Worm (Caenorhabditis elegans) whole organism, young adult: ENCODE measurements around the gene fbxa-206.

Source experiments
- B0261.1 ChIP-seq: sonication (generic microtip); optimal IDR thresholded peaks from 2 replicates; lab custom pipeline; 2016; ENCODE audit warnings: mild to moderate bottlenecking, missing genetic modification characterization, moderate library complexity, missing compliant biosample characterization
- C06A6.2 ChIP-seq: fragments of 200-800 bp; sonication (Bioruptor generic); conservative IDR thresholded peaks from 2 replicates; pipeline ENCODE4 v1.3.6; 2022; ENCODE audit warnings: missing genetic modification characterization, missing compliant biosample characterization
- C17E4.6 ChIP-seq: fragments of 200-800 bp; sonication (Bioruptor generic); IDR thresholded peaks from 2 replicates; pipeline ENCODE4 v1.3.6; 2022; ENCODE audit warnings: missing genetic modification reagents, missing genetic modification characterization, missing compliant biosample characterization
- F22D6.2 ChIP-seq: sonication (generic microtip); optimal IDR thresholded peaks from 2 replicates; lab custom pipeline; 2016; ENCODE audit warnings: mild to moderate bottlenecking, missing genetic modification characterization, missing compliant biosample characterization
- F23B12.7 ChIP-seq: sonication (generic microtip); optimal IDR thresholded peaks from 2 replicates; lab custom pipeline; 2017; ENCODE audit warnings: missing genetic modification characterization, mild to moderate bottlenecking, missing compliant biosample characterization, antibody characterized with exemption, moderate library complexity; ENCODE audit not compliant: insufficient read depth
- F39B2.1 ChIP-seq: fragments of 200-800 bp; sonication (Bioruptor generic); IDR thresholded peaks from 2 replicates; pipeline ENCODE4 v1.3.6; 2022; ENCODE audit warnings: missing genetic modification reagents, missing genetic modification characterization, missing compliant biosample characterization
- F52B5.7 ChIP-seq: sonication (generic microtip); optimal IDR thresholded peaks from 2 replicates; lab custom pipeline; 2016; ENCODE audit warnings: mild to moderate bottlenecking, missing genetic modification characterization, missing compliant biosample characterization
- F55B11.4 ChIP-seq: sonication (generic microtip); optimal IDR thresholded peaks from 2 replicates; lab custom pipeline; 2016; ENCODE audit warnings: missing compliant biosample characterization, missing genetic modification characterization, borderline replicate concordance; ENCODE audit not compliant: insufficient read depth
- Y53F4B.3 ChIP-seq: fragments of 200-800 bp; sonication (Bioruptor generic); IDR thresholded peaks from 2 replicates; pipeline ENCODE4 v1.3.6; 2022; ENCODE audit warnings: missing genetic modification reagents, missing genetic modification characterization, missing compliant biosample characterization
- aptf-2 ChIP-seq: fragments of 200-800 bp; sonication (Bioruptor generic); conservative IDR thresholded peaks from 2 replicates; pipeline ENCODE4 v1.3.6; 2022; ENCODE audit warnings: missing genetic modification reagents, missing genetic modification characterization, missing compliant biosample characterization
- aptf-3 ChIP-seq: fragments of 200-800 bp; sonication (Bioruptor generic); IDR thresholded peaks from 2 replicates; pipeline ENCODE4 v1.3.6; 2022; ENCODE audit warnings: missing genetic modification characterization, missing compliant biosample characterization
- atf-7 ChIP-seq: sonication (generic microtip); optimal IDR thresholded peaks from 2 replicates; lab custom pipeline; 2017; ENCODE audit warnings: mild to moderate bottlenecking, missing genetic modification characterization, missing compliant biosample characterization
- attf-5 ChIP-seq: fragments of 200-800 bp; sonication (Bioruptor generic); optimal IDR thresholded peaks from 2 replicates; lab custom pipeline; 2018; ENCODE audit warnings: mild to moderate bottlenecking, missing genetic modification characterization, missing compliant biosample characterization
- bed-1 ChIP-seq: fragments of 200-800 bp; sonication (Bioruptor generic); IDR thresholded peaks from 2 replicates; pipeline ENCODE4 v1.3.6; 2022; ENCODE audit warnings: missing genetic modification reagents, missing genetic modification characterization, missing compliant biosample characterization
- ccch-3 ChIP-seq: fragments of 200-800 bp; sonication (Bioruptor generic); optimal IDR thresholded peaks from 2 replicates; lab custom pipeline; 2018; ENCODE audit warnings: mild to moderate bottlenecking, missing genetic modification characterization, missing compliant biosample characterization
- cebp-2 ChIP-seq: fragments of 200-800 bp; sonication (Bioruptor generic); IDR thresholded peaks from 2 replicates; pipeline ENCODE4 v1.3.6; 2022; ENCODE audit warnings: missing genetic modification characterization, missing compliant biosample characterization
- ceh-91 ChIP-seq: fragments of 200-800 bp; sonication (Bioruptor generic); IDR thresholded peaks from 2 replicates; pipeline ENCODE4 v1.3.6; 2022; ENCODE audit warnings: missing genetic modification reagents, missing genetic modification characterization, missing compliant biosample characterization
- chd-7 ChIP-seq: sonication (generic microtip); optimal IDR thresholded peaks from 2 replicates; lab custom pipeline; 2016; ENCODE audit warnings: mild to moderate bottlenecking, missing genetic modification characterization, moderate library complexity, missing compliant biosample characterization
- die-1 ChIP-seq: sonication (generic microtip); optimal IDR thresholded peaks from 2 replicates; lab custom pipeline; 2016; ENCODE audit warnings: missing genotype, mild to moderate bottlenecking, missing genetic modification characterization, missing compliant biosample characterization
- dpl-1 ChIP-seq: fragments of 150-350 bp; optimal IDR thresholded peaks from 2 replicates; lab custom pipeline; 2014; ENCODE audit warnings: missing biosample characterization, missing genetic modification reagents, missing genetic modification characterization
- hlh-26 ChIP-seq: fragments of 200-800 bp; sonication (Bioruptor generic); conservative IDR thresholded peaks from 2 replicates; pipeline ENCODE4 v1.3.6; 2022; ENCODE audit warnings: missing genetic modification reagents, missing genetic modification characterization, missing compliant biosample characterization
- let-526 ChIP-seq: fragments of 200-800 bp; sonication (Bioruptor generic); IDR thresholded peaks from 2 replicates; pipeline ENCODE4 v1.3.6; 2022; ENCODE audit warnings: missing genetic modification reagents, missing genetic modification characterization, missing compliant biosample characterization
- lin-26 ChIP-seq: fragments of 200-800 bp; sonication (Bioruptor generic); IDR thresholded peaks from 2 replicates; pipeline ENCODE4 v1.3.6; 2022; ENCODE audit warnings: missing genetic modification reagents, missing genetic modification characterization, missing compliant biosample characterization
- lin-35 ChIP-seq, 3 experiments: fragments of 150-350 bp in 2 of 3; sonication (generic microtip) in 1 of 3; optimal IDR thresholded peaks; 2 replicates each; lab custom pipeline; 2014 to 2018; ENCODE audit warnings: missing biosample characterization in 3 of 3, missing genetic modification characterization in 3 of 3, missing genetic modification reagents in 3 of 3
- lsy-27 ChIP-seq: sonication (generic microtip); optimal IDR thresholded peaks from 2 replicates; lab custom pipeline; 2017; ENCODE audit warnings: missing genetic modification characterization, mild to moderate bottlenecking, missing compliant biosample characterization, antibody characterized with exemption, missing genotype, borderline replicate concordance; ENCODE audit not compliant: insufficient read depth
- madf-6 ChIP-seq: fragments of 200-800 bp; sonication (Bioruptor generic); IDR thresholded peaks from 2 replicates; pipeline ENCODE4 v1.3.6; 2022; ENCODE audit warnings: missing genetic modification reagents, missing genetic modification characterization, missing compliant biosample characterization
- nfya-1 ChIP-seq: sonication (generic microtip); optimal IDR thresholded peaks from 2 replicates; lab custom pipeline; 2017; ENCODE audit warnings: antibody characterized with exemption, missing compliant biosample characterization, missing genetic modification characterization, borderline replicate concordance; ENCODE audit not compliant: insufficient read depth
- nhr-27 ChIP-seq: fragments of 200-800 bp; sonication (Bioruptor generic); optimal IDR thresholded peaks from 2 replicates; lab custom pipeline; 2018; ENCODE audit warnings: mild to moderate bottlenecking, missing genetic modification characterization, moderate library complexity, missing compliant biosample characterization
- rec-8 ChIP-seq, 2 experiments: sonication (generic microtip); optimal IDR thresholded peaks; 2 replicates each; lab custom pipeline; 2016; ENCODE audit warnings: mild to moderate bottlenecking in 2 of 2, missing genetic modification characterization in 2 of 2, missing genetic modification reagents in 2 of 2, missing genotype in 2 of 2, missing biosample characterization in 1 of 2, missing compliant biosample characterization in 1 of 2, moderate library complexity in 1 of 2
- snpc-1.1 ChIP-seq: sonication (generic microtip); optimal IDR thresholded peaks from 2 replicates; lab custom pipeline; 2017; ENCODE audit warnings: missing genetic modification characterization, mild to moderate bottlenecking, missing compliant biosample characterization, antibody characterized with exemption, moderate library complexity, missing genotype, missing genetic modification reagents; ENCODE audit not compliant: insufficient read depth
- snpc-3.4 ChIP-seq: sonication (generic microtip); optimal IDR thresholded peaks from 2 replicates; lab custom pipeline; 2017; ENCODE audit warnings: missing genetic modification characterization, mild to moderate bottlenecking, missing compliant biosample characterization, antibody characterized with exemption, moderate library complexity, missing genotype, missing genetic modification reagents
- snpc-4 ChIP-seq, 5 experiments: fragments of 150-350 bp in 1 of 5; sonication (generic microtip) in 4 of 5; optimal IDR thresholded peaks; 2 replicates each; lab custom pipeline; 2014 to 2018; ENCODE audit warnings: missing genetic modification characterization in 5 of 5, missing biosample characterization in 3 of 5, antibody characterized with exemption in 2 of 5, mild to moderate bottlenecking in 2 of 5, missing compliant biosample characterization in 2 of 5, missing genotype in 2 of 5, moderate library complexity in 2 of 5, missing genetic modification reagents in 1 of 5
- tbp1 ChIP-seq: fragments of 200-800 bp; sonication (Bioruptor generic); optimal IDR thresholded peaks from 2 replicates; lab custom pipeline; 2018; ENCODE audit warnings: mild to moderate bottlenecking, missing genetic modification characterization, missing compliant biosample characterization
- unc-62 ChIP-seq: fragments of 150-350 bp; optimal IDR thresholded peaks from 2 replicates; lab custom pipeline; 2014; ENCODE audit warnings: missing biosample characterization, missing genetic modification reagents, missing genetic modification characterization
- xnd-1 ChIP-seq: sonication (generic microtip); optimal IDR thresholded peaks from 2 replicates; lab custom pipeline; 2016; ENCODE audit warnings: missing genotype, missing genetic modification reagents, missing genetic modification characterization, missing compliant biosample characterization
- zfh-2 ChIP-seq: fragments of 200-800 bp; sonication (Bioruptor generic); conservative IDR thresholded peaks from 2 replicates; pipeline ENCODE4 v1.3.6; 2022; ENCODE audit warnings: missing genetic modification reagents, missing genetic modification characterization, missing compliant biosample characterization
- ztf-18 ChIP-seq: sonication (generic microtip); optimal IDR thresholded peaks from 2 replicates; lab custom pipeline; 2016; ENCODE audit warnings: missing genotype, mild to moderate bottlenecking, missing genetic modification characterization, missing compliant biosample characterization
- ztf-22 ChIP-seq: fragments of 200-800 bp; sonication (Bioruptor generic); optimal IDR thresholded peaks from 2 replicates; lab custom pipeline; 2018; ENCODE audit warnings: mild to moderate bottlenecking, missing genetic modification characterization, moderate library complexity, missing compliant biosample characterization

The fbxa-206 gene

DNA sequence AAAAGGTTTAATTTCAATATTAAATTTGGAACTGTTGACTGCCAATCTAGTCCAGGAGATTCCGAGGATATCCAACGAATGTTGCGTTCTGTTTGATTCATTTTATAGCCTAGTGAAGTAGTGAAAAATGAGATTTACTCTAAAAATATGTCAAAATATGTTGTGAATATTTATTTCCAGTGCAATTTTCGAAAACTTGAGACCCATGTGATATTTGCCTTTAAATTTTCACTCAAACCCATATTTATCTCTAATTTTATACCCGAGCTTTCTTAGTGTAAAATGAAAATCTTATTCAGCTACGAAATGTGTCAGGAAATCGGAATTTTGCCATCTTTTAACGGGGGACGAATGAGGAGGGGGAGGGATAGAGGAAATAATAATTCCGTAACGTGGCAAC, 8.4 kb downstream of the fbxa-206 start, which contains the start of gene F09C6.16:
Gene F09C6.16 (minus strand): TSS at position 101 of the 400 bp plus-strand sequence.
- no peak for TF ChIP-seq aptf-3 (GFP tag; lab: Robert Waterston, UW)

DNA sequence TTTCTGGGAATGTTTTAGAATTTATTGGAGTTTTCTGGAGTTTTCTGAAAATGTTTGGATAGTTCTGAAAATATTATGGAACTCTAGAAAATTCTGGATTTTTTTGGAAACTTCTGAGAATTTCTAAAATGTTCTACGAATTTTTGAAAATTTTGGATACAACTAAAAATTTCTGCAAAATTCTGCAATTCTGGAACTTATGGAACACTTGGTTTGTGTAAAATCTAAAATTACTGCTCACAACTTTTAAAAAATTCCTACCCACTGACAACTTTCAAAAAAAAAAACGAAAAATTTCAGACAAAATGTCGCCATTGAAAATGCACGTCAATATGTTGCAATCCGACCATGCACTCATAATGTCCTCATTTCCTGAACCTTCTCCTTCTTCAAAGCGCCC, 13.7 kb downstream of the fbxa-206 start, which contains the start of gene nhr-262:
Gene nhr-262 (plus strand): TSS at position 301 of the 400 bp plus-strand sequence.
- TF ChIP-seq F52B5.7 (tag; lab: Kevin White, UChicago) (no peak), ccch-3 (GFP tag; lab: Kevin White, UChicago) (no peak), hlh-26 (GFP tag; lab: Robert Waterston, UW) (no peak), F23B12.7 (tag; lab: Kevin White, UChicago) (no peak), C17E4.6 (GFP tag; lab: Robert Waterston, UW) (no peak), lsy-27 (no peak), C06A6.2 (GFP tag; lab: Robert Waterston, UW) (no peak), nhr-27 (tag; lab: Kevin White, UChicago) (no peak), ceh-91 (GFP tag; lab: Robert Waterston, UW) (no peak), xnd-1 (tag; lab: Kevin White, UChicago) (no peak), tbp1 (no peak), chd-7 (tag; lab: Kevin White, UChicago) (no peak), aptf-2 (no peak), zfh-2 (no peak), lin-26 (GFP tag; lab: Robert Waterston, UW) (no peak), nfya-1 (no peak), dpl-1 (GFP tag; lab: Kevin White, UChicago) (no peak), B0261.1 (tag; lab: Kevin White, UChicago) (no peak), rec-8 (tag; optimal IDR thresholded peaks at IDR 0.05; lab: Kevin White, UChicago) (no peak), atf-7 (tag; lab: Kevin White, UChicago) (no peak)

DNA sequence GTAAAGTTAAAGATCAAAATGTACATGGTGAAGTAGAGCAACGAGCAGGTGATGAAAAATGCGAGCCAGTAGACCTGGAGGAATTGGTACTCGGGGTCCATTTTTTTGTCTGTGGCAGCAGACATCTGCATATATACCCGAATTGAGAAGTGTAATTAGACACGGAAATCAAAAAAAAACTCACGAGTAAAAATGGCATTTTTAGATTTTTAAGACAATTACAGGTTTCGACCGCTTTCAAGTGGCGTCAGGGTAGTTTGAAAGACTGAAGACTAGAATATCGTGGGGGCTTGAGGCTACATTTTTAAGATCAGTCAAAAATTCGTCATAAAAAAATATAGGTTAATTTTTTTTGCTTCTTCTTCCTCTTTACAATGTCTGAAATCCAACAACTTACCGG, 15.6 kb downstream of the fbxa-206 start, which contains the start of gene srd-68:
Gene srd-68 (minus strand): TSS at position 101 of the 400 bp plus-strand sequence.
- TF ChIP-seq bed-1 (GFP tag; lab: Robert Waterston, UW) (no peak), ccch-3 (GFP tag; lab: Kevin White, UChicago) (no peak), ztf-22 (GFP tag; lab: Kevin White, UChicago) (no peak), snpc-1.1 (tag; lab: Kevin White, UChicago) (no peak), F55B11.4 (no peak), let-526 (GFP tag; lab: Robert Waterston, UW) (no peak), ztf-18 (no peak), Y53F4B.3 (GFP tag; lab: Robert Waterston, UW) (no peak), snpc-3.4 (tag; lab: Kevin White, UChicago) (no peak), cebp-2 (GFP tag; lab: Robert Waterston, UW) (no peak), lin-35 (GFP tag; optimal IDR thresholded peaks at IDR 0.05; lab: Kevin White, UChicago) (no peak), F39B2.1 (GFP tag; lab: Robert Waterston, UW) (no peak), attf-5 (GFP tag; lab: Kevin White, UChicago) (no peak), unc-62 (no peak), madf-6 (GFP tag; lab: Robert Waterston, UW) (no peak), die-1 (no peak), F22D6.2 (no peak), snpc-4 (GFP tag; optimal IDR thresholded peaks at IDR 0.05; lab: Kevin White, UChicago) (no peak), snpc-4 (tag; optimal IDR thresholded peaks at IDR 0.05; lab: Kevin White, UChicago) (no peak)
